Fruit fly (Drosophila melanogaster) whole organism, wandering third instar larva: ENCODE results near the gene CG15456.
A peak's percentile ranks its signal among the peaks of the same experiment; 100 is the strongest.

Source experiments
- Abd-B ChIP-seq: fragments of >200 bp; optimal IDR thresholded peaks from 2 replicates; lab custom pipeline; 2017; ENCODE audit warnings: missing biosample characterization, missing genetic modification characterization
- CG32264 ChIP-seq: fragments of 200-800 bp; sonication (Bioruptor generic); optimal IDR thresholded peaks from 2 replicates; lab custom pipeline; 2016; ENCODE audit warnings: missing biosample characterization, missing genetic modification characterization
- CG9705 ChIP-seq: fragments of 200-800 bp; sonication (Bioruptor generic); optimal IDR thresholded peaks from 2 replicates; lab custom pipeline; 2018; ENCODE audit warnings: missing biosample characterization, mild to moderate bottlenecking, missing genetic modification characterization
- Dfd ChIP-seq: fragments of >200 bp; optimal IDR thresholded peaks from 2 replicates; lab custom pipeline; 2017; ENCODE audit warnings: missing biosample characterization, missing genetic modification characterization
- Dif ChIP-seq: fragments of 200-275, 200-300 bp; sonication (Bioruptor generic); optimal IDR thresholded peaks from 2 replicates; lab custom pipeline; 2018; ENCODE audit warnings: missing biosample characterization, missing genetic modification characterization; ENCODE audit not compliant: partially characterized antibody
- GATAd ChIP-seq: sonication (Bioruptor generic); optimal IDR thresholded peaks from 2 replicates; lab custom pipeline; 2016; ENCODE audit warnings: missing biosample characterization, missing genetic modification characterization
- HLH106 ChIP-seq: fragments of 200-800 bp; optimal IDR thresholded peaks from 3 replicates; lab custom pipeline; 2019; ENCODE audit warnings: missing biosample characterization, mild to moderate bottlenecking, missing genetic modification characterization, moderate library complexity
- Hnf4 ChIP-seq: fragments of 200-800 bp; sonication (Bioruptor generic); optimal IDR thresholded peaks from 2 replicates; lab custom pipeline; 2016; ENCODE audit warnings: missing biosample characterization, mild to moderate bottlenecking, missing genetic modification characterization
- Hr78 ChIP-seq: fragments of >200 bp; optimal IDR thresholded peaks from 2 replicates; lab custom pipeline; 2017; ENCODE audit warnings: missing biosample characterization, missing genetic modification characterization
- Hr83 ChIP-seq: fragments of 200-300 bp; sonication (Bioruptor generic); optimal IDR thresholded peaks from 2 replicates; lab custom pipeline; 2016; ENCODE audit warnings: missing biosample characterization, mild to moderate bottlenecking, missing genetic modification characterization, moderate library complexity; ENCODE audit not compliant: poor library complexity, severe bottlenecking
- Jra ChIP-seq: sonication (Bioruptor generic); optimal IDR thresholded peaks from 2 replicates; lab custom pipeline; 2016; ENCODE audit warnings: missing biosample characterization, missing genetic modification characterization
- Myc ChIP-seq: fragments of >200 bp; optimal IDR thresholded peaks from 2 replicates; lab custom pipeline; 2017
- Vsx2 ChIP-seq: fragments of 200-300, 225-300 bp; sonication (Bioruptor generic); optimal IDR thresholded peaks from 2 replicates; lab custom pipeline; 2018; ENCODE audit warnings: missing biosample characterization, missing genetic modification characterization; ENCODE audit not compliant: partially characterized antibody
- br ChIP-seq: fragments of 200-800 bp; sonication (Bioruptor generic); optimal IDR thresholded peaks from 2 replicates; lab custom pipeline; 2016; ENCODE audit warnings: missing biosample characterization, missing genetic modification characterization
- brk ChIP-seq: fragments of 200-800 bp; sonication (Bioruptor generic); optimal IDR thresholded peaks from 2 replicates; lab custom pipeline; 2016; ENCODE audit warnings: missing biosample characterization, mild to moderate bottlenecking, missing genetic modification characterization
- dl ChIP-seq, 2 experiments: fragments of 175-275, 200-275 bp in 1 of 2; fragments of 200-275 bp in 1 of 2; sonication (Bioruptor generic); optimal IDR thresholded peaks; lab custom pipeline; 2018; ENCODE audit warnings: mild to moderate bottlenecking in 2 of 2, missing biosample characterization in 2 of 2, missing genetic modification characterization in 2 of 2, moderate library complexity in 2 of 2; ENCODE audit not compliant: partially characterized antibody in 2 of 2, insufficient read depth in 1 of 2
- dmrt93B ChIP-seq: fragments of 200-800 bp; sonication (Bioruptor generic); optimal IDR thresholded peaks from 2 replicates; lab custom pipeline; 2018; ENCODE audit warnings: missing biosample characterization, mild to moderate bottlenecking, missing genetic modification characterization
- dsf ChIP-seq: sonication (Bioruptor generic); optimal IDR thresholded peaks from 2 replicates; lab custom pipeline; 2016; ENCODE audit warnings: missing biosample characterization, missing genetic modification characterization, borderline replicate concordance
- ey ChIP-seq: fragments of 200-800 bp; sonication (Bioruptor generic); optimal IDR thresholded peaks from 2 replicates; lab custom pipeline; 2016; ENCODE audit warnings: missing biosample characterization, missing genetic modification characterization
- fru ChIP-seq: fragments of 200-800 bp; sonication (Bioruptor generic); optimal IDR thresholded peaks from 3 replicates; lab custom pipeline; 2016; ENCODE audit warnings: missing biosample characterization, mild to moderate bottlenecking, missing genetic modification characterization
- h ChIP-seq: fragments of 200-800 bp; sonication (Bioruptor generic); optimal IDR thresholded peaks from 3 replicates; lab custom pipeline; 2016; ENCODE audit warnings: missing biosample characterization, mild to moderate bottlenecking, missing genetic modification characterization
- jim ChIP-seq: fragments of 175-275, 200-325 bp; sonication (Bioruptor generic); optimal IDR thresholded peaks from 2 replicates; lab custom pipeline; 2016; ENCODE audit warnings: missing biosample characterization, mild to moderate bottlenecking, missing genetic modification characterization
- lola ChIP-seq: fragments of >200 bp; optimal IDR thresholded peaks from 2 replicates; lab custom pipeline; 2017; ENCODE audit warnings: missing biosample characterization, missing genetic modification characterization
- pan ChIP-seq: fragments of >200 bp; optimal IDR thresholded peaks from 2 replicates; lab custom pipeline; 2017
- psq ChIP-seq: fragments of 200-800 bp; sonication (Bioruptor generic); optimal IDR thresholded peaks from 3 replicates; lab custom pipeline; 2017; ENCODE audit warnings: missing biosample characterization, mild to moderate bottlenecking, missing genetic modification characterization, moderate library complexity
- rgr ChIP-seq: fragments of 200-800 bp; sonication (Bioruptor generic); optimal IDR thresholded peaks from 3 replicates; lab custom pipeline; 2016; ENCODE audit warnings: missing biosample characterization, mild to moderate bottlenecking, missing genetic modification characterization
- sage ChIP-seq: fragments of 200-800 bp; sonication (Bioruptor generic); optimal IDR thresholded peaks from 2 replicates; lab custom pipeline; 2016; ENCODE audit warnings: missing biosample characterization, mild to moderate bottlenecking, missing genetic modification characterization
- tai ChIP-seq: sonication (Bioruptor generic); optimal IDR thresholded peaks from 2 replicates; lab custom pipeline; 2016; ENCODE audit warnings: missing biosample characterization, missing genetic modification characterization
- usp ChIP-seq: fragments of >200 bp; optimal IDR thresholded peaks from 2 replicates; lab custom pipeline; 2017; ENCODE audit warnings: missing biosample characterization, missing genetic modification characterization
- woc ChIP-seq: sonication (Bioruptor generic); optimal IDR thresholded peaks from 2 replicates; lab custom pipeline; 2016; ENCODE audit warnings: missing biosample characterization, mild to moderate bottlenecking, missing genetic modification characterization

CG15456 gene

DNA sequence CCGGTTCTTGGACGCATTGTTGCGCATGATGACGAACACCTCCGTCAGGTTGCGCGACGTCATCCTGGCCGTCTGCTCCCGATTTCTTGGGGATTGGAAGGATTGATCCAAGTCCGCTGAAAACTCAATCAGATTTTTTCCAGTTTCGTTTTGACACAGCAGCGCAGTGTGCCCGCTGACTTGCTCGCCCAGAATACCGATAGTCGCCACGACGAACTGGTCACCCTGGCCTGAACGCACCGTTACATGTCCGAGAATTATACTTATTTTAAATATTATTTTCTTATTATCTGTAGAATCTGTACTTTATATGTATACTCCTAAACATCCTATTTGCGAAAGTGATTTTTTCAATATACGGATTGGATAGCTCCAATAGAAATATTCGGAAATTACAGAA, 33.3 kb downstream of the CG15456 start, which contains the start of gene Syx16:
TSS of gene Syx16 (minus strand) at position 172 of the 400 bp plus-strand sequence.
- TF ChIP-seq dl (GFP tag; optimal IDR thresholded peaks at IDR 0.05; lab: Kevin White, UChicago; ENCODE audit: insufficient read depth in 1 of 2, partially characterized antibody in 2 of 2) (no peak), jim (GFP tag; lab: Kevin White, UChicago) (no peak), Hr83 (no peak), CG9705 (GFP tag; lab: Kevin White, UChicago) (no peak), Dif (GFP tag; lab: Kevin White, UChicago) (no peak), fru (no peak), HLH106 (tag; lab: Kevin White, UChicago) (no peak), psq (GFP tag; lab: Kevin White, UChicago) (no peak), tai (GFP tag; lab: Kevin White, UChicago) (no peak), ey (GFP tag; lab: Kevin White, UChicago) (no peak)

DNA sequence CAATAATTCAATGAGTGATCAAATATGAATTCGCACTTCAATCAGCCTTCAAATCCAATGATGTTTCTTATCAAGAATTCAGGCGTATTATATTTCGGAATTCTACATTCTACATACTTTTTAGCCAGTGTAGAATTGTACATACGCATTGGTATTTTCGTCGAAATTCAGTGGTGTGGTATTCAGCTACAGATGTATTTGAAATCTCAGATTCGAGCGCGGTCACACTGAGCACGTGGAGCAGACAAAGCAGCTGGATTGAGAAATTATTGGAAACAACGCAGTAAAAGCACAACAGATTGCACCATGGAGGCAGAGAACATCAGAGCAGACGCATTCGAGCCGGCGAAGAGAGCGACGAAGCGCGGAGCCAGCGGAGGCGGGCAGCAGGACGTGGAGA, 35.6 kb downstream of the CG15456 start:
- peak; percentile 37 for TF ChIP-seq Myc (lab: Kevin White, UChicago)
- no peak for TF ChIP-seq dl (GFP tag; optimal IDR thresholded peaks at IDR 0.05; lab: Kevin White, UChicago; ENCODE audit: insufficient read depth in 1 of 2, partially characterized antibody in 2 of 2)
- TF ChIP-seq CG32264, result no peak
- TF ChIP-seq woc, result no peak
- TF ChIP-seq rgr, result no peak
- TF ChIP-seq br (GFP tag; lab: Kevin White, UChicago), result no peak

DNA sequence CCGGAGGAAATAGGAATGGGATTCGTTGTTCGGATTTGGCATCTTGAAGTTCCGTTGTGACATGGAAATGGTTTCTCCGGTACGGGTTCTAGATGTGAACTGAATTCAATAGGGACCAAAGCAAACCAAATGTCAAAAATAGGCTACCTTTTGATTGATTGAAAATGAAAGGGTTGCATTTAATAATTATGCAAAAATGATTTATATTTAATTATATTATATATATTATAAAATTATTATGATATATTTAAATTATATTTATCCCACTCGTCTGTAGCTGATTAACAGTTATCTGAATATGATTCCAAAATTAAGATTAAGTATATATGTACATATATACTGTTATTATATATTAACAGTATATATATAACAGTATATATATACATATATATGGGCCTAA, 36.1 kb downstream of the CG15456 start, which contains the start of gene jb:
TSS of gene jb (minus strand) at position 101 of the 400 bp plus-strand sequence.
- no peak for TF ChIP-seq h (GFP tag; lab: Kevin White, UChicago)

DNA sequence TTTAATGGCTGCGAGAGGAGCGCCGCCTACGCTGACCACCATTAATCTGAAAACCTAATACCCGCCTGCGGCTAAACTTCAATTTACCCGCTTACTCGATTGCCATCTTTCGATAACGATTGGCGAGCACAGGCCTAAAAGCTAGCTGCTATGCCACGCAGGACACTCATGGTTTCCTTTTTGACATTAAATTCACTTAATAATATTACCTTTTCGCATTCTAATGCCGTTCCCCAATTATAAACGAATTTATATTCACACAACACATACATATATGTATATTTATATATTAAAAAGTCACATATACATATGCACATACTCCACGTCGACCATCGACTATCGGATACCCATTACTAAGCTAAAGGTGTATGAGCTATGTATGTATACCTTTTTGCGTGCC, 37.2 kb downstream of the CG15456 start:
- no peak for TF ChIP-seq dmrt93B
- no peak for TF ChIP-seq HLH106 (tag; lab: Kevin White, UChicago)
- TF ChIP-seq Hr78 (GFP tag; lab: Kevin White, UChicago), result no peak
- no peak for TF ChIP-seq woc
- no peak for TF ChIP-seq CG32264
- no peak for TF ChIP-seq brk (GFP tag; lab: Kevin White, UChicago)
- TF ChIP-seq Abd-B (GFP tag; lab: Kevin White, UChicago), result no peak
- TF ChIP-seq Dif (GFP tag; lab: Kevin White, UChicago), result no peak
- no peak for TF ChIP-seq lola (GFP tag; lab: Kevin White, UChicago)
- no peak for TF ChIP-seq Hnf4 (GFP tag; lab: Kevin White, UChicago)
- TF ChIP-seq pan (lab: Kevin White, UChicago), result no peak
- TF ChIP-seq br (GFP tag; lab: Kevin White, UChicago), result no peak
- TF ChIP-seq Jra (GFP tag; lab: Kevin White, UChicago), result no peak

DNA sequence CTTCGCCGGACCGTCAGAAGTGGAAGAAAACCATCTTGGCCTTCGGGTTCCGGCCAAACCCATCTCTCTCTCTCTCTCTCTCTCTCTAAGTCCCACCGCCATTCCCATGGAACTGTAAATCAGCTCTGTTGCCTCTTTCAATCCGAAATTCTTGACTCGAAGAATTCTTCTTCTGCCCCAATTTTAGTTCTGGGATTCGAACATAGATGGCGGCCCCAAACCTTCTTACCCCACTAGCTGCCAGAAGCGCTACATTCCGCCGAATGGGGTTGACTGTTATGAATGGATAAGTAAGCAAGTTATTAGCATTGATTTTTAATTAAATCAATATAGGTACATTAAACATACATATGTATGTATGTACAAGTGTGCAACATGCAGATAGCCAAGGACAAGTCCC, 41.0 kb downstream of the CG15456 start:
- TF ChIP-seq Dif (GFP tag; lab: Kevin White, UChicago) (no peak), Hnf4 (GFP tag; lab: Kevin White, UChicago) (no peak), GATAd (no peak), lola (GFP tag; lab: Kevin White, UChicago) (no peak), dsf (GFP tag; lab: Kevin White, UChicago) (no peak), usp (no peak), CG9705 (GFP tag; lab: Kevin White, UChicago) (no peak), fru (no peak), Vsx2 (GFP tag; lab: Kevin White, UChicago) (no peak), Dfd (GFP tag; lab: Kevin White, UChicago) (no peak), Hr83 (no peak), Jra (GFP tag; lab: Kevin White, UChicago) (no peak), brk (GFP tag; lab: Kevin White, UChicago) (no peak), dmrt93B (no peak), sage (GFP tag; lab: Kevin White, UChicago) (no peak), woc (no peak)
